Fruit fly (Drosophila melanogaster): ENCODE results near the gene CG4956.

Gene CG4956

DNA sequence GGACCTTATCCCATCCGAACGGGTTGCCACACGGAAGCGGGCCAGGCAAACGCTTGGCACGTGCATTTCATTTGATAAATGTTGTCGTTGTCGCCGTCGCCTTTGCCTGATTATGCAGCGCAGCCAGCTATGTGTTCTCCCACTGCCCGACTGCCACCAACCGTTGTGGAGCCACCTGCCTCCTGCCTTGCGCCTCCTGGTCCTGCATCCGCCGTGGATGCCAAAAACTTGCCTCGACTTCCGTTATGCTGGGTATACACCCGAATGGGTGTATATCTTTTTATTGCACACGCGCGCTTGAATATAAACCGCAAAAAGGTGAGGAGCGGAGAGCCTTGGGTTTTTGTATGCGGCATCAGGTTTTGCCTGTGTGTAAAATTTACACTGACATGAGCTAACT lies 13.7 kb upstream of the CG4956 start:
- TF ChIP-seq Ets96B (tag; optimal IDR thresholded peaks at IDR 0.05) = no peak
- TF ChIP-seq fd85E (GFP tag; optimal IDR thresholded peaks at IDR 0.05) = no peak
- TF ChIP-seq Sox15 (GFP tag; optimal IDR thresholded peaks at IDR 0.05) = no peak
- TF ChIP-seq spab (GFP tag; optimal IDR thresholded peaks at IDR 0.05) = no peak
- no peak for TF ChIP-seq CG11294 (GFP tag; IDR thresholded peaks at IDR 0.05)
- no peak for TF ChIP-seq Ets21C (GFP tag; optimal IDR thresholded peaks at IDR 0.05)
- TF ChIP-seq CG11902 (GFP tag; optimal IDR thresholded peaks at IDR 0.05) = no peak
- TF ChIP-seq Eip93F (GFP tag; optimal IDR thresholded peaks at IDR 0.05) = no peak
- no peak for TF ChIP-seq topi (GFP tag; optimal IDR thresholded peaks at IDR 0.05)
- no peak for TF ChIP-seq CG8119 (GFP tag; IDR thresholded peaks at IDR 0.05)
- TF ChIP-seq Blimp-1 (GFP tag; optimal IDR thresholded peaks at IDR 0.05) = no peak
- no peak for TF ChIP-seq CG11762 (GFP tag; optimal IDR thresholded peaks at IDR 0.05; ENCODE audit: insufficient read depth)
- TF ChIP-seq acj6 (GFP tag; optimal IDR thresholded peaks at IDR 0.05) = no peak
- TF ChIP-seq Gug (GFP tag; IDR thresholded peaks at IDR 0.05) = no peak
- TF ChIP-seq svp (GFP tag) = no peak
- no peak for TF ChIP-seq CG6276 (GFP tag; optimal IDR thresholded peaks at IDR 0.05)
- TF ChIP-seq CG6808 (GFP tag; optimal IDR thresholded peaks at IDR 0.05) = no peak
- no peak for TF ChIP-seq CG15336 (GFP tag; IDR thresholded peaks at IDR 0.05)

DNA sequence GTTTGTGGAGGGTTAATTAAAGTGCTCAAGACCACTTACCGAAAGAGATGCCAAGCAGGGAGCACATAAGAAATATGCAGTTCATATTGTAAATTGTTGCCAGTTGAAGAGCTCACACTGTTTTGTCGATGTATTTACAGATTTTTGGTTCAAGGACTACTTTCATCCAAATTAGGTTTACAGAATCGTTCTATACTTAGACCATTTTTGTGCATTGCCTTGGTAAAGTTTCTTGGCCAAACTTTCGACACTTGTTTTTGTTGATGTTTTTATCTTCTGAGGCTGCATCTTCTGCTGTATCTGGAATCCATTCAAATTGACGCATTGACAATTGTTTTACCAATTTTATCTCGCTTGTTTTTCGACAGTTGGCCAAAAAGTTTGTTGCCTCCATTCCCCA lies 12.3 kb upstream of the CG4956 start, which contains the start of gene CG31093:
Gene CG31093, minus strand, starts transcription at position 101 of the 400 bp plus-strand sequence.
- TF ChIP-seq lz (GFP tag; optimal IDR thresholded peaks at IDR 0.05) (no peak), CG3919 (GFP tag; optimal IDR thresholded peaks at IDR 0.05) (no peak), achi (GFP tag; optimal IDR thresholded peaks at IDR 0.05) (no peak), CG15336 (GFP tag; IDR thresholded peaks at IDR 0.05) (no peak), Ets96B (tag; optimal IDR thresholded peaks at IDR 0.05) (no peak), Ets21C (GFP tag; optimal IDR thresholded peaks at IDR 0.05) (no peak)

DNA sequence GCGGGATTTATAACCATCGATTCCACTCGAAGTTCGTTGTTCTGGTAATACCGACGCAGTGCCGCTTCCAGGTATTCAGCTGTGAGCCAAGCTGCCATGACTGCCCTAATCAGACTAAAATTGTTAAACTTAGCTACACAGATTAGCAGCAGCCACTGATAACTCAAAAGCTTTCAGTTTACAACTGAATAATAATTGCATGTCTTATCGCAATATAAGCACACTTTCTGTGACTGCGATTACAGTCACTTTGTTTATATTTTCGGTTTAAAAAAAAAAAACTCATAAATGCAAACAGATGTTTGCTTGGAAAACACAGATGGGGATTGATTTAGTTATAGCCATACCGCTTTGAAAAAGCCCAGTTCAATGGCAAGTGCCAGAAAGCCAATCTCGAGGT lies 11.2 kb upstream of the CG4956 start, which contains the start of gene CG31380:
Gene CG31380, minus strand, starts transcription at position 101 of the 400 bp plus-strand sequence.
- TF ChIP-seq CG6792 (GFP tag; optimal IDR thresholded peaks at IDR 0.05) = no peak
- no peak for TF ChIP-seq Ets96B (tag; optimal IDR thresholded peaks at IDR 0.05)
- no peak for TF ChIP-seq CG6808 (GFP tag; optimal IDR thresholded peaks at IDR 0.05)
- TF ChIP-seq CG15336 (GFP tag; IDR thresholded peaks at IDR 0.05) = no peak

- TF ChIP-seq cyc (GFP tag; optimal IDR thresholded peaks at IDR 0.05) (no peak), CG34406 (GFP tag; optimal IDR thresholded peaks at IDR 0.05) (no peak), esn (GFP tag; optimal IDR thresholded peaks at IDR 0.05) (no peak), Eip78C (GFP tag) (no peak), salr (GFP tag; optimal IDR thresholded peaks at IDR 0.05) (no peak), Blimp-1 (GFP tag; optimal IDR thresholded peaks at IDR 0.05) (no peak), CG10669 (GFP tag; optimal IDR thresholded peaks at IDR 0.05) (no peak), CG8632 (GFP tag; optimal IDR thresholded peaks at IDR 0.05) (no peak), achi (GFP tag; optimal IDR thresholded peaks at IDR 0.05) (no peak), fkh (GFP tag; optimal IDR thresholded peaks at IDR 0.05) (no peak), Met (GFP tag; optimal IDR thresholded peaks at IDR 0.05) (no peak), CG16779 (tag; optimal IDR thresholded peaks at IDR 0.05) (no peak), Smox (GFP tag; optimal IDR thresholded peaks at IDR 0.05) (no peak), acj6 (GFP tag; optimal IDR thresholded peaks at IDR 0.05) (no peak), Lpt (GFP tag; optimal IDR thresholded peaks at IDR 0.05) (no peak), Hr38 (GFP tag; optimal IDR thresholded peaks at IDR 0.05) (no peak), spab (GFP tag; optimal IDR thresholded peaks at IDR 0.05) (no peak), Ets21C (GFP tag; optimal IDR thresholded peaks at IDR 0.05) (no peak), CG6808 (GFP tag; optimal IDR thresholded peaks at IDR 0.05) (no peak)
Observed at dm6 chr3R:25787198-25787597, 9.1 kb upstream of the CG4956 start, which contains the start of gene CG4960. TSS of gene CG4960 (minus strand) at chr3R:25787298.

Measured in whole organism, prepupa.